Worm (Caenorhabditis elegans) whole organism, L1 larva: ENCODE data around the gene Y54G2A.57.

Experiments used
- C16A3.4 ChIP-seq: fragments of 150-350 bp; optimal IDR thresholded peaks from 2 replicates; lab custom pipeline; 2014; ENCODE audit warnings: missing biosample characterization, missing genetic modification characterization
- F16B12.6 ChIP-seq: fragments of 150-350 bp; optimal IDR thresholded peaks from 2 replicates; lab custom pipeline; 2014; ENCODE audit warnings: missing biosample characterization, missing genetic modification characterization
- Y116A8C.19 ChIP-seq: sonication (generic microtip); optimal IDR thresholded peaks from 2 replicates; lab custom pipeline; 2016; ENCODE audit warnings: missing compliant biosample characterization, missing genetic modification characterization, borderline replicate concordance
- ceh-63 ChIP-seq: fragments of 200-800 bp; sonication (Bioruptor generic); optimal IDR thresholded peaks from 2 replicates; lab custom pipeline; 2018; ENCODE audit warnings: mild to moderate bottlenecking, missing genetic modification characterization, missing compliant biosample characterization
- ces-1 ChIP-seq: fragments of 150-350 bp; optimal IDR thresholded peaks from 2 replicates; lab custom pipeline; 2014; ENCODE audit warnings: missing biosample characterization, missing genetic modification reagents, missing genetic modification characterization
- dpl-1 ChIP-seq, 3 experiments: fragments of 150-350 bp in 2 of 3; sonication (generic microtip) in 1 of 3; optimal IDR thresholded peaks; 2 replicates each; lab custom pipeline; 2014 to 2017; ENCODE audit warnings: missing biosample characterization in 3 of 3, missing genetic modification characterization in 3 of 3, missing genetic modification reagents in 3 of 3
- efl-1 ChIP-seq, 4 experiments: fragments of 150-350 bp; optimal IDR thresholded peaks in 3 of 4; peaks in 1 of 4; 1 replicate in 1 of 4; 2 replicates in 3 of 4; lab custom pipeline; 2014; ENCODE audit warnings: missing biosample characterization in 2 of 4, missing genetic modification characterization in 2 of 4, missing genetic modification reagents in 2 of 4
- efl-3 ChIP-seq: fragments of 200-800 bp; sonication (Bioruptor generic); optimal IDR thresholded peaks from 2 replicates; lab custom pipeline; 2018; ENCODE audit warnings: mild to moderate bottlenecking, missing genetic modification characterization, missing compliant biosample characterization
- egl-13 ChIP-seq: sonication (generic microtip); optimal IDR thresholded peaks from 2 replicates; lab custom pipeline; 2016; ENCODE audit warnings: missing genotype, missing genetic modification reagents, missing genetic modification characterization, missing compliant biosample characterization
- elt-2 ChIP-seq: sonication (generic microtip); optimal IDR thresholded peaks from 2 replicates; lab custom pipeline; 2016; ENCODE audit warnings: missing genetic modification characterization, mild to moderate bottlenecking, inconsistent platforms, missing compliant biosample characterization, missing genetic modification reagents
- fkh-10 ChIP-seq: sonication (generic microtip); optimal IDR thresholded peaks from 2 replicates; lab custom pipeline; 2017; ENCODE audit warnings: missing biosample characterization, missing genetic modification reagents, missing genetic modification characterization
- fkh-8 ChIP-seq: sonication (generic microtip); optimal IDR thresholded peaks from 2 replicates; lab custom pipeline; 2016; ENCODE audit warnings: mild to moderate bottlenecking, missing genetic modification characterization, missing compliant biosample characterization
- hlh-4 ChIP-seq: sonication (generic microtip); optimal IDR thresholded peaks from 2 replicates; lab custom pipeline; 2016; ENCODE audit warnings: mild to moderate bottlenecking, missing genetic modification characterization, missing compliant biosample characterization
- hpl-2 ChIP-seq: fragments of 150-350 bp; optimal IDR thresholded peaks from 2 replicates; lab custom pipeline; 2014; ENCODE audit warnings: missing biosample characterization, missing genetic modification reagents, missing genetic modification characterization
- irx-1 ChIP-seq: sonication (generic microtip); optimal IDR thresholded peaks from 2 replicates; lab custom pipeline; 2016; ENCODE audit warnings: missing genetic modification characterization, missing compliant biosample characterization
- lin-14 ChIP-seq: fragments of 200-800 bp; sonication (Bioruptor generic); optimal IDR thresholded peaks from 2 replicates; lab custom pipeline; 2018; ENCODE audit warnings: mild to moderate bottlenecking, missing genetic modification characterization, moderate library complexity, missing compliant biosample characterization
- lin-15B ChIP-seq: fragments of 150-350 bp; sonication (generic microtip); optimal IDR thresholded peaks from 3 replicates; lab custom pipeline; 2014; ENCODE audit warnings: missing biosample characterization, missing genetic modification characterization
- lin-35 ChIP-seq, 2 experiments: fragments of 150-350 bp; optimal IDR thresholded peaks; 2 replicates each; lab custom pipeline; 2014; ENCODE audit warnings: missing biosample characterization in 2 of 2, missing genetic modification characterization in 2 of 2, missing genetic modification reagents in 2 of 2
- lin-39 ChIP-seq: fragments of 150-350 bp; optimal IDR thresholded peaks from 2 replicates; lab custom pipeline; 2014; ENCODE audit warnings: missing biosample characterization, missing genetic modification reagents, missing genetic modification characterization
- lsy-2 ChIP-seq, 2 experiments: fragments of 150-350 bp; optimal IDR thresholded peaks; 2 replicates each; lab custom pipeline; 2014; ENCODE audit warnings: missing biosample characterization in 2 of 2, missing genetic modification characterization in 2 of 2
- mab-9 ChIP-seq: fragments of 200-800 bp; sonication (Bioruptor generic); IDR thresholded peaks from 2 replicates; pipeline ENCODE4 v1.3.6; 2022; ENCODE audit warnings: missing genetic modification reagents, missing genetic modification characterization, missing compliant biosample characterization
- mdl-1 ChIP-seq, 2 experiments: fragments of 150-350 bp; optimal IDR thresholded peaks; 2 replicates each; lab custom pipeline; 2014 to 2017; ENCODE audit warnings: missing biosample characterization in 2 of 2, missing genetic modification characterization in 2 of 2, inconsistent platforms in 1 of 2
- mef-2 ChIP-seq: fragments of 150-350 bp; optimal IDR thresholded peaks from 2 replicates; lab custom pipeline; 2014; ENCODE audit warnings: missing biosample characterization, missing genetic modification characterization
- nhr-19 ChIP-seq: fragments of 200-800 bp; sonication (Bioruptor generic); conservative IDR thresholded peaks from 2 replicates; pipeline ENCODE4 v1.3.6; 2022; ENCODE audit warnings: missing genetic modification characterization, missing compliant biosample characterization
- nhr-20 ChIP-seq: sonication (generic microtip); optimal IDR thresholded peaks from 2 replicates; lab custom pipeline; 2016; ENCODE audit warnings: mild to moderate bottlenecking, missing genetic modification characterization, missing compliant biosample characterization
- nhr-71 ChIP-seq: sonication (generic microtip); optimal IDR thresholded peaks from 2 replicates; lab custom pipeline; 2016; ENCODE audit warnings: mild to moderate bottlenecking, missing genetic modification characterization, moderate library complexity, missing compliant biosample characterization
- nhr-76 ChIP-seq: sonication (generic microtip); optimal IDR thresholded peaks from 2 replicates; lab custom pipeline; 2017; ENCODE audit warnings: missing biosample characterization, missing genetic modification characterization
- nhr-77 ChIP-seq: fragments of 150-350 bp; optimal IDR thresholded peaks from 2 replicates; lab custom pipeline; 2014; ENCODE audit warnings: missing biosample characterization, missing genetic modification characterization
- nhr-84 ChIP-seq: sonication (generic microtip); optimal IDR thresholded peaks from 2 replicates; lab custom pipeline; 2017; ENCODE audit warnings: missing biosample characterization, missing genetic modification characterization
- nhr-90 ChIP-seq: sonication (generic microtip); optimal IDR thresholded peaks from 2 replicates; lab custom pipeline; 2016; ENCODE audit warnings: mild to moderate bottlenecking, missing genetic modification characterization, missing compliant biosample characterization; ENCODE audit not compliant: poor library complexity
- pag-3 ChIP-seq: sonication (generic microtip); optimal IDR thresholded peaks from 2 replicates; lab custom pipeline; 2017; ENCODE audit warnings: missing genetic modification characterization, mild to moderate bottlenecking, missing compliant biosample characterization, antibody characterized with exemption, borderline replicate concordance; ENCODE audit not compliant: insufficient read depth
- pax-3 ChIP-seq: fragments of 200-800 bp; sonication (Bioruptor generic); optimal IDR thresholded peaks from 2 replicates; lab custom pipeline; 2018; ENCODE audit warnings: mild to moderate bottlenecking, missing genetic modification characterization, moderate library complexity, missing compliant biosample characterization
- pqm-1 ChIP-seq: sonication (generic microtip); optimal IDR thresholded peaks from 3 replicates; lab custom pipeline; 2017; ENCODE audit warnings: missing biosample characterization, missing genetic modification characterization
- rnt-1 ChIP-seq: sonication (generic microtip); optimal IDR thresholded peaks from 2 replicates; lab custom pipeline; 2016; ENCODE audit warnings: mild to moderate bottlenecking, missing genetic modification characterization, moderate library complexity, missing compliant biosample characterization
- skn-1 ChIP-seq: fragments of 150-350 bp; optimal IDR thresholded peaks from 2 replicates; lab custom pipeline; 2014; ENCODE audit warnings: missing biosample characterization, missing genetic modification characterization
- snpc-4 ChIP-seq: fragments of 150-350 bp; optimal IDR thresholded peaks from 2 replicates; lab custom pipeline; 2014; ENCODE audit warnings: missing biosample characterization, missing genetic modification characterization
- snu-23 ChIP-seq: sonication (generic microtip); optimal IDR thresholded peaks from 2 replicates; lab custom pipeline; 2016; ENCODE audit warnings: missing genetic modification characterization, missing compliant biosample characterization
- sox-4 ChIP-seq: sonication (generic microtip); optimal IDR thresholded peaks from 2 replicates; lab custom pipeline; 2016; ENCODE audit warnings: missing genetic modification characterization, missing compliant biosample characterization
- swsn-7 ChIP-seq: sonication (generic microtip); optimal IDR thresholded peaks from 2 replicates; lab custom pipeline; 2016; ENCODE audit warnings: missing genetic modification characterization, missing compliant biosample characterization
- unc-130 ChIP-seq: fragments of 150-350 bp; optimal IDR thresholded peaks from 2 replicates; lab custom pipeline; 2017; ENCODE audit warnings: missing biosample characterization, missing genetic modification characterization, inconsistent platforms
- unc-30 ChIP-seq: sonication (generic microtip); optimal IDR thresholded peaks from 2 replicates; lab custom pipeline; 2017; ENCODE audit warnings: missing biosample characterization, missing genetic modification characterization
- unc-86 ChIP-seq: sonication (generic microtip); optimal IDR thresholded peaks from 2 replicates; lab custom pipeline; 2016; ENCODE audit warnings: missing genetic modification characterization, missing compliant biosample characterization
- vab-15 ChIP-seq: sonication (generic microtip); optimal IDR thresholded peaks from 2 replicates; lab custom pipeline; 2017; ENCODE audit warnings: missing genotype, mild to moderate bottlenecking, missing genetic modification characterization, missing compliant biosample characterization
- zag-1 ChIP-seq: fragments of 150-350 bp; optimal IDR thresholded peaks from 2 replicates; lab custom pipeline; 2014; ENCODE audit warnings: missing biosample characterization, missing genetic modification characterization
- ztf-11 ChIP-seq, 2 experiments: sonication (generic microtip); optimal IDR thresholded peaks; 2 replicates each; lab custom pipeline; 2016 to 2017; ENCODE audit warnings: missing genetic modification characterization in 2 of 2, missing biosample characterization in 1 of 2, missing compliant biosample characterization in 1 of 2
- ztf-4 ChIP-seq: fragments of 150-350 bp; optimal IDR thresholded peaks from 2 replicates; lab custom pipeline; 2014; ENCODE audit warnings: missing biosample characterization, missing genetic modification characterization

Y54G2A.57 gene

DNA sequence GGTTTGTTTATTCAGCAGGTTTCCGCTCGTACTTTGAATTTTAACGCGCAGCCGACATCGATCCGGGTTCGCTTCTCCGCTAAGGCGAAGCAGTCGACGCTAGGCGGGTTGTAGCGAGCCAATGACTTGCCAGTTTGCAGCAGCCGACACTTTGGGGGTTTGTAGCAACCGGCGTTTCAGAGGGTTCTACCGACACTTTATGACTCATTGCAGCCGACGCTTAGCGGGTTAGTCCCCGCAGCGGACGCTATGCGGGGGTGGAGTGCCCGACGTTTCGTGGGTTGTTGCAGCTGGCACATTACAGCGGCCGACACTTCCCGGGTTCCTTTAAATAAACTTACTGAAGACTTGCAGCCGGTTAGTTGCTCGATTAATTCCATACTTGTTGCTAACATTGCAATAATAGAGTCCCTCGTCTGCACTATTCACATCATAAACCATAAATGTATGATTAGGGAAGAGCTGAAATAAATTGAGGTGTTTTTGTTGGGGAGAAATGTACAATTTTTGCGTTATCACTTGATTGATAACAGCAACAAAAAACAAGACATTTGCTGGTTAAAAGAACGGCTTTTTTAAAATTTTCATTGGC, at the start of gene Y54G2A.57:
Gene Y54G2A.57, plus strand, starts transcription at position 542 of the 592 bp plus-strand sequence.
- TF ChIP-seq lin-15B (tag; lab: Kevin White, UChicago) (no peak), zag-1 (tag; lab: Kevin White, UChicago) (no peak), unc-86 (no peak), lin-35 (GFP tag; optimal IDR thresholded peaks at IDR 0.05; lab: Kevin White, UChicago) (no peak), vab-15 (tag; lab: Kevin White, UChicago) (no peak), Y116A8C.19 (tag; lab: Kevin White, UChicago) (no peak), hlh-4 (tag; lab: Kevin White, UChicago) (no peak), pqm-1 (tag; lab: Kevin White, UChicago) (no peak), ces-1 (GFP tag; lab: Kevin White, UChicago) (no peak), mef-2 (tag; lab: Kevin White, UChicago) (no peak), lsy-2 (tag; optimal IDR thresholded peaks at IDR 0.05; lab: Kevin White, UChicago) (no peak), nhr-71 (tag; lab: Kevin White, UChicago) (no peak), nhr-84 (no peak)

DNA sequence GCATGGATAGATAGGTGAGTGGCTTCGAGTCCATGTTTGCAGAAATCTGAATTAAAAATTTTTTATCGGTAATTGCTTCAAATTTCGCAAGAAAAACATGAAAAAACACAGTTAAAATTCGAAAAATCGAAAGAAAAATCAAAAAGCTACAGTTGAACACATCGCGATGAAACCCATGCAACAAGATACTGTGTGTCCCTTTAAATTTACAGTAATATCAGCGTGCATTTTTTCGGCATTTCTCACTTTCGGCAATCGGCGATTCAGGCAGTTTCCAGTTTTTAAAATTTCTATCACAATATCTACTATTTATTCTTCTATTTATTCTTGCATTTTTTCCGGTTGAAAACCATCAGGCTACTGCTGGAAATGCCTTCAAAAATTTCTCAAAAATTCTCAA, 47.5 kb upstream of the Y54G2A.57 start, which contains the start of gene fbxc-45:
Gene fbxc-45, minus strand, starts transcription at position 48 of the 400 bp plus-strand sequence.
- TF ChIP-seq elt-2 (tag; lab: Kevin White, UChicago) (no peak), lin-39 (tag; lab: Kevin White, UChicago) (no peak), fkh-8 (tag; lab: Kevin White, UChicago) (no peak)
- TF ChIP-seq, all 84 proteins: peak for 0

DNA sequence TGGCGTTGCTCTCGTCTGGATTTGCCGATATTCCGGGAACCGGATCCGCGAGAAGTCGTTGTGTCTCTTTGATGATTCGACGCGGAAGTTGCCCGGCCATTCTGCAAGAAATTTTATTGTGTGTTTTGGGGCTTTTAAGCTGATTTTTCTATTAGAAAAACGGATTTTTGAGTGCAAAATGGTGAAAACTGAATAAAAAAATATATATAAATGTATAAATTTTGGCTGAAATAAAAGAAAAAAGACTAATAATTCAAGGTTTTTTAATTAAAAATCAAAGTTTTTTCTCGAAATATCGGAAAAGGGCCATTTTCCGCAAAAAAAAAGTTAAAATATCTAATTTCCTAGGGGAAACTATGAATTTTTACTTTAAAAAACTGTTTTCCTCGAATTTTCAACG, 44.1 kb upstream of the Y54G2A.57 start, which contains the start of gene ubc-13:
Gene ubc-13, minus strand, starts transcription at position 101 of the 400 bp plus-strand sequence.
- TF ChIP-seq dpl-1 (GFP tag; optimal IDR thresholded peaks at IDR 0.05; lab: Kevin White, UChicago) (no peak), sox-4 (tag; lab: Kevin White, UChicago) (no peak), swsn-7 (tag; lab: Kevin White, UChicago) (no peak), nhr-20 (no peak), nhr-84 (no peak), nhr-76 (no peak), mab-9 (no peak), efl-1 (optimal IDR thresholded peaks at IDR 0.05; lab: Kevin White, UChicago) (no peak), efl-1 (GFP tag; optimal IDR thresholded peaks at IDR 0.05 in 1 of 2; lab: Kevin White, UChicago) (no peak), unc-30 (tag; lab: Kevin White, UChicago) (no peak), unc-130 (tag; lab: Kevin White, UChicago) (no peak), lin-14 (GFP tag; lab: Kevin White, UChicago) (no peak)

DNA sequence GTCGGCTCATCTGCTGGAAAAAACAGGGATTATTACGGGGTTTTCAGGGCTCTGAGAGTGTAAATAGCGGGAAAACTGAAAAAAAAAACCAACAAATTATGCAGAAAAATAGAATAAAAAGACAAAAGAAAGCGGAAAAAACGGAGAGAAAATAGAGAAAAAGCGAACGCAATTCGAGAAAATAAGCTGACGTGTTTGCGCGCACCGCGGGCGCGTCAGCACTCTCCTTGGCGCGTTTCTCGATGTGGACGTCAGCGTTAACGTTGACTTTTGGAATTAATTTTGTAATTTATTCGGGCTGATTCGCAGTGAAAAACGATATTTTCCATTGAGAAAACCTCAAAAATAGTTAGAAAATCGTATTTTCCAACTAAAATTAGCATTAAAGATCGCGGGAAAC, 41.3 kb upstream of the Y54G2A.57 start, which contains the start of gene manf-1:
Gene manf-1, minus strand, starts transcription at position 13 of the 400 bp plus-strand sequence.
- TF ChIP-seq hpl-2 (GFP tag; lab: Kevin White, UChicago), result no peak
- TF ChIP-seq rnt-1 (tag; lab: Kevin White, UChicago), result peak; percentile 84
- TF ChIP-seq unc-130 (tag; lab: Kevin White, UChicago), result peak; percentile 39
- peak; percentile 28 for TF ChIP-seq pax-3 (tag; lab: Kevin White, UChicago)
- peak; percentile 57 for TF ChIP-seq snpc-4 (tag; lab: Kevin White, UChicago)
- peak; percentile 74 for TF ChIP-seq nhr-19
- TF ChIP-seq ztf-11 (tag; optimal IDR thresholded peaks at IDR 0.05; lab: Kevin White, UChicago), result peak in 1 of 2 experiments; percentile 19
- no peak for TF ChIP-seq ceh-63 (GFP tag; lab: Kevin White, UChicago)
- peak; percentile 55 for TF ChIP-seq C16A3.4 (tag; lab: Kevin White, UChicago)
- TF ChIP-seq mef-2 (tag; lab: Kevin White, UChicago), result no peak
- TF ChIP-seq nhr-77 (tag; lab: Kevin White, UChicago), result peak; percentile 47
- TF ChIP-seq mdl-1 (tag; optimal IDR thresholded peaks at IDR 0.05; lab: Kevin White, UChicago), result peak in 1 of 2 experiments; percentile 62
- peak; percentile 82 for TF ChIP-seq lin-14 (GFP tag; lab: Kevin White, UChicago)
- TF ChIP-seq F16B12.6 (tag; lab: Kevin White, UChicago), result peak; percentile 53
- TF ChIP-seq ztf-4 (tag; lab: Kevin White, UChicago), result no peak
- TF ChIP-seq egl-13 (tag; lab: Kevin White, UChicago), result no peak
- peak; percentile 37 for TF ChIP-seq fkh-10 (GFP tag; lab: Kevin White, UChicago)
- peak; percentile 74 for TF ChIP-seq irx-1
- TF ChIP-seq snu-23 (GFP tag; lab: Kevin White, UChicago), result peak; percentile 82
- TF ChIP-seq nhr-76, result no peak
- no peak for TF ChIP-seq zag-1 (tag; lab: Kevin White, UChicago)
- TF ChIP-seq pag-3 (tag; lab: Kevin White, UChicago), result no peak
- peak; percentile 71 for TF ChIP-seq nhr-90 (tag; lab: Kevin White, UChicago)
- no peak for TF ChIP-seq efl-3 (GFP tag; lab: Kevin White, UChicago)
- TF ChIP-seq skn-1, result peak; percentile 65
